Fruit fly (Drosophila melanogaster): ENCODE results near the gene CG6813.
A peak's percentile ranks its signal among the peaks of the same experiment; 100 is the strongest.

Gene CG6813

dm6 chr3R:11604654-11605436, 21.6 kb downstream of the CG6813 start (continued):
- TF ChIP-seq CG15479 (GFP tag; optimal IDR thresholded peaks at IDR 0.05) = no peak
- TF ChIP-seq hkb (optimal IDR thresholded peaks at IDR 0.05) = no peak
- no peak for TF ChIP-seq hkb (GFP tag; IDR thresholded peaks at IDR 0.05)
- TF ChIP-seq mam (GFP tag; optimal IDR thresholded peaks at IDR 0.05) = no peak
- TF ChIP-seq CG1647 (GFP tag; optimal IDR thresholded peaks at IDR 0.05) = no peak
- TF ChIP-seq CG2202 (tag; optimal IDR thresholded peaks at IDR 0.05) = no peak
- TF ChIP-seq gro (GFP tag; optimal IDR thresholded peaks at IDR 0.05) = no peak
- peak; percentile 50 for TF ChIP-seq CG4360 (GFP tag; IDR thresholded peaks at IDR 0.05)
- TF ChIP-seq otp (GFP tag; IDR thresholded peaks at IDR 0.05) = no peak
- TF ChIP-seq gsb (GFP tag; IDR thresholded peaks at IDR 0.05) = no peak
- peak; percentile 21; the same call in 1 of the 3 replicates for TF ChIP-seq so (GFP tag; IDR thresholded peaks at IDR 0.05)
- TF ChIP-seq sna (GFP tag; IDR thresholded peaks at IDR 0.05; ENCODE audit: partially characterized antibody) = peak; percentile 80
- peak in 1 of 2 experiments; percentile 4 for TF ChIP-seq Eip74EF (GFP tag; optimal IDR thresholded peaks at IDR 0.05)
- no peak for TF ChIP-seq CG8290 (GFP tag; optimal IDR thresholded peaks at IDR 0.05)
- TF ChIP-seq CG8290 (tag; optimal IDR thresholded peaks at IDR 0.05) = no peak
- TF ChIP-seq Gsc (GFP tag; IDR thresholded peaks at IDR 0.05) = no peak
- TF ChIP-seq CG11723 (GFP tag; optimal IDR thresholded peaks at IDR 0.05) = no peak
- TF ChIP-seq CG3838 (GFP tag; optimal IDR thresholded peaks at IDR 0.05) = no peak
- TF ChIP-seq Usf (GFP tag; optimal IDR thresholded peaks at IDR 0.05) = no peak
- TF ChIP-seq CG5245 (GFP tag; optimal IDR thresholded peaks at IDR 0.05) = no peak
- no peak for TF ChIP-seq mld (GFP tag; IDR thresholded peaks at IDR 0.05; ENCODE audit: partially characterized antibody)
- peak; percentile 59; the same call in 1 of the 2 replicates for TF ChIP-seq Drgx (GFP tag; IDR thresholded peaks at IDR 0.05)
- no peak for TF ChIP-seq tin (GFP tag; optimal IDR thresholded peaks at IDR 0.05)
- peak; percentile 60 for TF ChIP-seq sens (GFP tag)
- TF ChIP-seq CG12236 (GFP tag; optimal IDR thresholded peaks at IDR 0.05) = no peak
- no peak for TF ChIP-seq CG9215 (GFP tag; IDR thresholded peaks at IDR 0.05)
- TF ChIP-seq CG12744 (GFP tag; optimal IDR thresholded peaks at IDR 0.05) = no peak
- TF ChIP-seq Deaf1 (tag; optimal IDR thresholded peaks at IDR 0.05) = peak; percentile 31
- TF ChIP-seq Sry-δ (GFP tag; optimal IDR thresholded peaks at IDR 0.05) = no peak
- TF ChIP-seq chinmo (GFP tag; IDR thresholded peaks at IDR 0.05; ENCODE audit: partially characterized antibody) = peak; percentile 94; the same call in 3 of the 4 replicates
- TF ChIP-seq Hmr (GFP tag; optimal IDR thresholded peaks at IDR 0.05) = no peak
- no peak for TF ChIP-seq danr (GFP tag; IDR thresholded peaks at IDR 0.05)
- no peak for TF ChIP-seq CG12659 (GFP tag; optimal IDR thresholded peaks at IDR 0.05)
- TF ChIP-seq lilli (GFP tag; optimal IDR thresholded peaks at IDR 0.05) = no peak
- no peak for TF ChIP-seq mirr (GFP tag; optimal IDR thresholded peaks at IDR 0.05)
- TF ChIP-seq slou (GFP tag; optimal IDR thresholded peaks at IDR 0.05) = no peak
- peak; percentile 49; the same call in 1 of the 3 replicates for TF ChIP-seq gce (GFP tag; IDR thresholded peaks at IDR 0.05)
- no peak for TF ChIP-seq ATbp (GFP tag; optimal IDR thresholded peaks at IDR 0.05)
- TF ChIP-seq z (GFP tag; IDR thresholded peaks at IDR 0.05) = peak; percentile 64; the same call in 1 of the 3 replicates
- TF ChIP-seq dimm (GFP tag; IDR thresholded peaks at IDR 0.05) = no peak
- no peak for TF ChIP-seq chif (GFP tag; optimal IDR thresholded peaks at IDR 0.05)
- TF ChIP-seq CG17568 (GFP tag; optimal IDR thresholded peaks at IDR 0.05) = peak; percentile 22
- no peak for TF ChIP-seq CG10147 (GFP tag; optimal IDR thresholded peaks at IDR 0.05)
- 0 out of 3 replicates have a peak, but pooled peaks have one; percentile 22 for TF ChIP-seq CG14860 (GFP tag; IDR thresholded peaks at IDR 0.05; ENCODE audit: partially characterized antibody)
- no peak for TF ChIP-seq H15 (GFP tag; IDR thresholded peaks at IDR 0.05)
- TF ChIP-seq CG4707 (GFP tag; optimal IDR thresholded peaks at IDR 0.05) = no peak
- no peak for TF ChIP-seq slbo (GFP tag; IDR thresholded peaks at IDR 0.05)
- TF ChIP-seq Neu2 (GFP tag; optimal IDR thresholded peaks at IDR 0.05; ENCODE audit: borderline replicate concordance) = no peak
- TF ChIP-seq trem (tag; optimal IDR thresholded peaks at IDR 0.05) = peak; percentile 5
- TF ChIP-seq B-H1 (GFP tag; IDR thresholded peaks at IDR 0.05) = no peak

All from whole organism, embryonic.